Worm (Caenorhabditis elegans): ENCODE measurements around the gene rsf-1.

rsf-1 gene

DNA sequence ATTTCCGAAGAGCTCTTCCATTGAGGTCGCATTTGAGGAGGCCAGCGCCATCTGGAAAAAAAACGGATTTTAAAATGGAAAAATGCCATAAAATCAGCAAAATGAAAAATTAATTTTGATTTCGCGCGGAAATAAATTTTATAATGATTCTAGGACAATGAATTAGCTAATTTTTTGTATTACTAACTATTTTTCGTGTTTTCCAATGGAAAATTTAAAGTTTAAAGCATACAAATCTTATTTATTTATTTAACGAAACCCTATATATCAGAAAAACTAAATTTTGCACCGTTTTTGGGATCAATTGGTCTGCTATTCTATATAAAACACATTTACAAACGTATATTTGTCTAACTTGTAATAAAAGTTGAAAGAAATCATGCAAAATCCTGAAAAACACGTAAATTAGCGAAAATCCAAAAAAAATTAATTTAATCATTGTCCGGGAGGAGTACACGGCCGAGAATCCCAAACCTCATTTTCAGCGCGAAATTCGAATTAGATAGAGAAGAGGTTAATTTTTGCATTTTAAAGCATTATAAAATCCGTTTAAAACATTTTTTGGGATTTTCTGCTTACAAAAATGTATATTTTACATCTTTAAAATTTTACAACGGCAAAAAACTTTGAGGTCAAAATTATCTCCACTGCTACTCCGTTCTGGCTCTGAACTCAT, 16.0 kb upstream of the rsf-1 start, which contains the start of gene C47G2.3 (continued):
- TF ChIP-seq dsc-1 (tag; optimal IDR thresholded peaks at IDR 0.05) (peak; percentile 59), mep-1 (tag; optimal IDR thresholded peaks at IDR 0.05) (peak; percentile 4), nhr-28 (tag; optimal IDR thresholded peaks at IDR 0.05) (peak; percentile 7), lin-15B (tag; optimal IDR thresholded peaks at IDR 0.05) (no peak)

DNA sequence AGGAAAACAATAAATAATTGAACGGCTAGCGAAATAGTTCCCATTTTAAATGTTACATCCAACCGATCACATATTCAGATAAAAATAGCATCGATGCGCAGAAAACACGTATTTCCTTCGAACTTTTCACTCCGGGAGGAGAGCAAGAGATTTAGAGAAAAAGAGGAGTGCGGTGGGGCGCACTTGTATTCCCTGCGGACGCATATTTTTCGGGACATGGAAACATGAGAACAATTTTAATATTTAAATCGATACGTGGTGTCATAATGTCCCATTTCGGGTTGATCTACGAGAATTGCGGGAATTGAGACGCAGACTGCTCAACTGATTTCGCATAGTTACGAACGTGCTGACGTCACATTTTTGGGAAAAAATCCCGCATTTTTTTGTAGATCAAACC, 12.8 kb upstream of the rsf-1 start, which contains the start of gene C47G2.4:
C47G2.4 (minus strand) TSS at position 174 of the 400 bp plus-strand sequence.
- TF ChIP-seq ztf-11 (tag; optimal IDR thresholded peaks at IDR 0.05), result peak in 1 of 2 experiments; percentile 26
- TF ChIP-seq ceh-88 (GFP tag; IDR thresholded peaks at IDR 0.05), result no peak
- TF ChIP-seq unc-130 (tag; optimal IDR thresholded peaks at IDR 0.05), result peak; percentile 20
- peak; percentile 58 for TF ChIP-seq mep-1 (tag; optimal IDR thresholded peaks at IDR 0.05)
- TF ChIP-seq aly-2 (tag; optimal IDR thresholded peaks at IDR 0.05), result no peak
- no peak for TF ChIP-seq C34B4.2 (tag; optimal IDR thresholded peaks at IDR 0.05)
- TF ChIP-seq F16B12.6 (tag; optimal IDR thresholded peaks at IDR 0.05), result peak; percentile 65
- TF ChIP-seq mdl-1 (tag; optimal IDR thresholded peaks at IDR 0.05), result peak in 1 of 2 experiments; percentile 40
- TF ChIP-seq nhr-20 (tag; optimal IDR thresholded peaks at IDR 0.05), result peak; percentile 74
- peak; percentile 49 for TF ChIP-seq fkh-8 (tag; optimal IDR thresholded peaks at IDR 0.05)
- peak; percentile 81 for TF ChIP-seq nhr-71 (tag; optimal IDR thresholded peaks at IDR 0.05)
- peak; percentile 55 for TF ChIP-seq isw-1 (GFP tag; IDR thresholded peaks at IDR 0.05)
- TF ChIP-seq hlh-4 (tag; optimal IDR thresholded peaks at IDR 0.05), result no peak
- no peak for TF ChIP-seq fkh-10 (GFP tag; optimal IDR thresholded peaks at IDR 0.05)
- TF ChIP-seq lir-3 (tag; optimal IDR thresholded peaks at IDR 0.05; ENCODE audit: poor library complexity), result peak; percentile 70
- TF ChIP-seq swsn-7 (tag; optimal IDR thresholded peaks at IDR 0.05), result peak; percentile 64
- TF ChIP-seq skn-1 (tag; optimal IDR thresholded peaks at IDR 0.05), result peak; percentile 50
- TF ChIP-seq xbp-1 (tag; optimal IDR thresholded peaks at IDR 0.05), result peak; percentile 64
- TF ChIP-seq egl-13 (tag; optimal IDR thresholded peaks at IDR 0.05), result peak; percentile 11
- no peak for TF ChIP-seq tlp-1 (tag; optimal IDR thresholded peaks at IDR 0.05)
- peak; percentile 60 for TF ChIP-seq nhr-19 (GFP tag; conservative IDR thresholded peaks at IDR 0.05)
- no peak for TF ChIP-seq hlh-17 (GFP tag; optimal IDR thresholded peaks at IDR 0.05; ENCODE audit: borderline replicate concordance)
- TF ChIP-seq nhr-85 (tag), result peak; percentile 76
- TF ChIP-seq lin-15B (tag; optimal IDR thresholded peaks at IDR 0.05), result peak; percentile 58
- peak; percentile 78 for TF ChIP-seq nhr-47 (tag; optimal IDR thresholded peaks at IDR 0.05)
- peak; percentile 69 for TF ChIP-seq blmp-1 (tag; optimal IDR thresholded peaks at IDR 0.05)
- peak; percentile 55 for TF ChIP-seq tbx-2 (tag; optimal IDR thresholded peaks at IDR 0.05)
- TF ChIP-seq C16A3.4 (tag; optimal IDR thresholded peaks at IDR 0.05), result peak; percentile 77
- peak; percentile 76 to 84 for TF ChIP-seq lin-35 (GFP tag; optimal IDR thresholded peaks at IDR 0.05)
- no peak for TF ChIP-seq Y116A8C.19 (tag; optimal IDR thresholded peaks at IDR 0.05; ENCODE audit: borderline replicate concordance)
- no peak for TF ChIP-seq mef-2 (tag; optimal IDR thresholded peaks at IDR 0.05)
- TF ChIP-seq unc-86 (tag; optimal IDR thresholded peaks at IDR 0.05), result peak; percentile 54
- TF ChIP-seq snpc-4 (tag; optimal IDR thresholded peaks at IDR 0.05), result peak; percentile 24
- TF ChIP-seq elt-3 (tag; optimal IDR thresholded peaks at IDR 0.05), result peak in 1 of 6 experiments; percentile 20
- TF ChIP-seq efl-1 (optimal IDR thresholded peaks at IDR 0.05), result peak; percentile 79
- TF ChIP-seq efl-1 (GFP tag; optimal IDR thresholded peaks at IDR 0.05 in 1 of 2), result peak; percentile 76 to 97
- peak; percentile 83 for TF ChIP-seq lin-14 (GFP tag; optimal IDR thresholded peaks at IDR 0.05)
- TF ChIP-seq nhr-90 (tag; optimal IDR thresholded peaks at IDR 0.05; ENCODE audit: poor library complexity), result peak; percentile 64
- peak; percentile 43 for TF ChIP-seq dsc-1 (tag; optimal IDR thresholded peaks at IDR 0.05)
- peak; percentile 12 for TF ChIP-seq fos-1 (tag; optimal IDR thresholded peaks at IDR 0.05)
- TF ChIP-seq rnt-1 (tag; optimal IDR thresholded peaks at IDR 0.05), result peak; percentile 83
- no peak for TF ChIP-seq lin-13 (GFP tag; optimal IDR thresholded peaks at IDR 0.05)
- TF ChIP-seq C04F5.9 (tag; optimal IDR thresholded peaks at IDR 0.05), result peak; percentile 32
- peak; percentile 4 for TF ChIP-seq jun-1 (tag; optimal IDR thresholded peaks at IDR 0.05)
- TF ChIP-seq unc-98 (GFP tag; IDR thresholded peaks at IDR 0.05), result peak; percentile 18; the same call in 1 of the 2 replicates
- TF ChIP-seq ceh-82 (tag; optimal IDR thresholded peaks at IDR 0.05), result peak; percentile 69 to 83 (median 71)
- TF ChIP-seq snu-23 (GFP tag; optimal IDR thresholded peaks at IDR 0.05), result peak; percentile 79
- no peak for TF ChIP-seq pax-3 (tag; optimal IDR thresholded peaks at IDR 0.05)
- TF ChIP-seq lin-39 (tag; optimal IDR thresholded peaks at IDR 0.05), result no peak
